Worm (Caenorhabditis elegans): ENCODE data around the gene Y22D7AR.3.

Y22D7AR.3 gene

ce11 chrIII:1663056-1663455 is 2.6 kb downstream of the Y22D7AR.3 start:
- no peak for TF ChIP-seq zag-1 (tag; optimal IDR thresholded peaks at IDR 0.05)

ce11 chrIII:1662405-1662804 is 3.2 kb downstream of the Y22D7AR.3 start:
- TF ChIP-seq ama-1 (optimal IDR thresholded peaks at IDR 0.05) = no peak
- no peak for TF ChIP-seq nhr-19 (GFP tag; conservative IDR thresholded peaks at IDR 0.05)
- no peak for TF ChIP-seq hlh-4 (tag; optimal IDR thresholded peaks at IDR 0.05)
- peak; percentile 15 for TF ChIP-seq nhr-85 (tag)

ce11 chrIII:1661031-1661430 is 4.6 kb downstream of the Y22D7AR.3 start:
- TF ChIP-seq efl-1 (optimal IDR thresholded peaks at IDR 0.05) (no peak), efl-1 (GFP tag; optimal IDR thresholded peaks at IDR 0.05 in 1 of 2) (peak in 1 of 2 experiments; percentile 20), lin-35 (GFP tag; optimal IDR thresholded peaks at IDR 0.05) (no peak), nhr-11 (tag; optimal IDR thresholded peaks at IDR 0.05) (no peak), zag-1 (tag; optimal IDR thresholded peaks at IDR 0.05) (no peak), nhr-85 (tag) (no peak), elt-2 (tag; optimal IDR thresholded peaks at IDR 0.05) (peak; percentile 28), mdl-1 (tag; optimal IDR thresholded peaks at IDR 0.05) (no peak)

- no peak for TF ChIP-seq nhr-47 (tag; optimal IDR thresholded peaks at IDR 0.05)
- TF ChIP-seq pqm-1 (tag; optimal IDR thresholded peaks at IDR 0.05) = no peak
- TF ChIP-seq nhr-12 (tag; optimal IDR thresholded peaks at IDR 0.05) = no peak
- no peak for TF ChIP-seq zip-4 (GFP tag; optimal IDR thresholded peaks at IDR 0.05)
- TF ChIP-seq nhr-84 (tag; optimal IDR thresholded peaks at IDR 0.05) = no peak
- no peak for TF ChIP-seq lsy-2 (tag; optimal IDR thresholded peaks at IDR 0.05)
- TF ChIP-seq tbx-2 (tag; optimal IDR thresholded peaks at IDR 0.05) = no peak
- TF ChIP-seq hlh-17 (GFP tag; optimal IDR thresholded peaks at IDR 0.05; ENCODE audit: borderline replicate concordance) = no peak
These were observed 5.9 kb downstream of the Y22D7AR.3 start, which contains the start of gene Y22D7AL.15 for ce11 chrIII:1659763-1660162. Gene Y22D7AL.15, minus strand, starts transcription at chrIII:1659863.

ce11 chrIII:1657380-1657779 is 8.3 kb downstream of the Y22D7AR.3 start, which contains the start of gene cht-4:
Gene cht-4, minus strand, starts transcription at chrIII:1657480.
- TF ChIP-seq lin-15B (tag; optimal IDR thresholded peaks at IDR 0.05) (no peak), sptf-1 (tag; optimal IDR thresholded peaks at IDR 0.05) (no peak), C34B4.2 (tag; optimal IDR thresholded peaks at IDR 0.05) (no peak), nhr-237 (tag; optimal IDR thresholded peaks at IDR 0.05) (no peak), hlh-4 (tag; optimal IDR thresholded peaks at IDR 0.05) (no peak), blmp-1 (tag; optimal IDR thresholded peaks at IDR 0.05) (no peak), dpl-1 (GFP tag; optimal IDR thresholded peaks at IDR 0.05) (no peak)

- TF ChIP-seq nhr-11 (tag; optimal IDR thresholded peaks at IDR 0.05) = no peak
- TF ChIP-seq hlh-17 (GFP tag; optimal IDR thresholded peaks at IDR 0.05; ENCODE audit: borderline replicate concordance) = no peak
- no peak for TF ChIP-seq ceh-82 (tag; optimal IDR thresholded peaks at IDR 0.05)
- TF ChIP-seq efl-1 (optimal IDR thresholded peaks at IDR 0.05) = no peak
- TF ChIP-seq efl-1 (GFP tag; optimal IDR thresholded peaks at IDR 0.05 in 1 of 2) = peak in 1 of 2 experiments; percentile 52
- TF ChIP-seq sox-4 (tag; optimal IDR thresholded peaks at IDR 0.05) = no peak
- TF ChIP-seq lin-35 (GFP tag; optimal IDR thresholded peaks at IDR 0.05) = no peak
- TF ChIP-seq unc-98 (GFP tag; IDR thresholded peaks at IDR 0.05) = no peak
These were observed 12.7 kb downstream of the Y22D7AR.3 start for ce11 chrIII:1652925-1653324.

ce11 chrIII:1652181-1652580 is 13.5 kb downstream of the Y22D7AR.3 start, which contains the start of gene Y22D7AL.1:
Gene Y22D7AL.1, plus strand, starts transcription at chrIII:1652481.
- TF ChIP-seq mdl-1 (tag; optimal IDR thresholded peaks at IDR 0.05) (no peak), dsc-1 (tag; optimal IDR thresholded peaks at IDR 0.05) (no peak), unc-30 (tag; optimal IDR thresholded peaks at IDR 0.05) (no peak), snpc-4 (tag; optimal IDR thresholded peaks at IDR 0.05) (no peak), C16A3.4 (tag; optimal IDR thresholded peaks at IDR 0.05) (no peak), sup-37 (GFP tag; optimal IDR thresholded peaks at IDR 0.05) (no peak), egl-27 (tag; optimal IDR thresholded peaks at IDR 0.05) (no peak), skn-1 (tag; optimal IDR thresholded peaks at IDR 0.05) (no peak), fkh-4 (tag; optimal IDR thresholded peaks at IDR 0.05; ENCODE audit: borderline replicate concordance) (no peak), nhr-20 (tag; optimal IDR thresholded peaks at IDR 0.05) (no peak), unc-86 (tag; optimal IDR thresholded peaks at IDR 0.05) (no peak), fkh-10 (GFP tag; optimal IDR thresholded peaks at IDR 0.05) (no peak), zag-1 (tag; optimal IDR thresholded peaks at IDR 0.05) (no peak), elt-3 (tag; optimal IDR thresholded peaks at IDR 0.05) (no peak), hlh-17 (GFP tag; optimal IDR thresholded peaks at IDR 0.05; ENCODE audit: borderline replicate concordance) (no peak), aly-2 (tag; optimal IDR thresholded peaks at IDR 0.05) (no peak), fos-1 (tag; optimal IDR thresholded peaks at IDR 0.05) (no peak)
